Worm (Caenorhabditis elegans) whole organism, young adult: ENCODE measurements around the gene egl-9.

Experiments
- T26A5.8 ChIP-seq: sonication (generic microtip); optimal IDR thresholded peaks from 2 replicates; lab custom pipeline; 2016; ENCODE audit warnings: missing genetic modification characterization, missing compliant biosample characterization
- die-1 ChIP-seq: sonication (generic microtip); optimal IDR thresholded peaks from 2 replicates; lab custom pipeline; 2016; ENCODE audit warnings: missing genotype, mild to moderate bottlenecking, missing genetic modification characterization, missing compliant biosample characterization
- nfyb-1 ChIP-seq: fragments of 200-800 bp; sonication (Bioruptor generic); IDR thresholded peaks from 2 replicates; pipeline ENCODE4 v1.3.6; 2022; ENCODE audit warnings: missing genetic modification reagents, missing genetic modification characterization, missing compliant biosample characterization
- nhr-27 ChIP-seq: fragments of 200-800 bp; sonication (Bioruptor generic); optimal IDR thresholded peaks from 2 replicates; lab custom pipeline; 2018; ENCODE audit warnings: mild to moderate bottlenecking, missing genetic modification characterization, moderate library complexity, missing compliant biosample characterization
- sdz-38 ChIP-seq: sonication (generic microtip); optimal IDR thresholded peaks from 2 replicates; lab custom pipeline; 2016; ENCODE audit warnings: missing genotype, missing genetic modification characterization, missing compliant biosample characterization
- snpc-1.3 ChIP-seq: sonication (generic microtip); optimal IDR thresholded peaks from 2 replicates; lab custom pipeline; 2017; ENCODE audit warnings: missing genetic modification characterization, mild to moderate bottlenecking, missing compliant biosample characterization, antibody characterized with exemption, moderate library complexity, missing genotype, missing genetic modification reagents; ENCODE audit not compliant: insufficient read depth
- snpc-4 ChIP-seq, 5 experiments: fragments of 150-350 bp in 1 of 5; sonication (generic microtip) in 4 of 5; optimal IDR thresholded peaks; 2 replicates each; lab custom pipeline; 2014 to 2018; ENCODE audit warnings: missing genetic modification characterization in 5 of 5, missing biosample characterization in 3 of 5, antibody characterized with exemption in 2 of 5, mild to moderate bottlenecking in 2 of 5, missing compliant biosample characterization in 2 of 5, missing genotype in 2 of 5, moderate library complexity in 2 of 5, missing genetic modification reagents in 1 of 5
- xnd-1 ChIP-seq: sonication (generic microtip); optimal IDR thresholded peaks from 2 replicates; lab custom pipeline; 2016; ENCODE audit warnings: missing genotype, missing genetic modification reagents, missing genetic modification characterization, missing compliant biosample characterization

DNA sequence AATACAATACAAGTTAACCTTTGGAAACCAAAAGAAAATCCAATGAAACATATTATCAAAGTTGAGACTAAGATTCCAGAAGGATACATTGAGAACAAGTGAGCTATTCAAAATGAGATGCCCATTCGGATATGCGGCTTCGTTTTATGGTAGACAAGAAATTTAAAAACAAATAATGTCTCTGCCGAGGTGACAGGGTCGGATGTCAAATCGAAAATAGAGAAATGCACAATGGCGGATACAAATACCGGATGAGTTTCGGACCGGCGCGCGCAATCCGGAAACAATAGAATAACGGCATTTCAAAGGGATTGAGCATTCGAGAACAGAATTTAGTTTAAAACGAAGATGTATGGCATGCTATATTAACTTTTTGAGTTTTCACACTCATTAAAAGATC, 5.0 kb upstream of the egl-9 start, which contains the start of gene F22E12.3:
- TF ChIP-seq nfyb-1 (GFP tag; lab: Robert Waterston, UW), result no peak
- TF ChIP-seq T26A5.8 (tag; lab: Kevin White, UChicago), result no peak
- TF ChIP-seq sdz-38 (tag; lab: Kevin White, UChicago), result no peak
- TF ChIP-seq xnd-1 (tag; lab: Kevin White, UChicago), result no peak
- TF ChIP-seq snpc-4 (GFP tag; optimal IDR thresholded peaks at IDR 0.05; lab: Kevin White, UChicago), result no peak
- no peak for TF ChIP-seq snpc-4 (tag; optimal IDR thresholded peaks at IDR 0.05; lab: Kevin White, UChicago)
- no peak for TF ChIP-seq die-1 (tag; lab: Kevin White, UChicago)
- TF ChIP-seq snpc-1.3 (tag; lab: Kevin White, UChicago), result no peak
- no peak for TF ChIP-seq nhr-27 (tag; lab: Kevin White, UChicago)
